Worm (Caenorhabditis elegans) whole organism, late embryonic: Measurements from ENCODE around the gene hlh-25.

ENCODE experiments used
- C08G9.2 ChIP-seq: sonication (generic microtip); optimal IDR thresholded peaks from 2 replicates; lab custom pipeline; 2016; ENCODE audit warnings: mild to moderate bottlenecking, missing genetic modification characterization, moderate library complexity, missing compliant biosample characterization
- T23F11.4 ChIP-seq: fragments of 200-800 bp; sonication (Bioruptor generic); optimal IDR thresholded peaks from 2 replicates; lab custom pipeline; 2018; ENCODE audit warnings: mild to moderate bottlenecking, missing genetic modification characterization, missing compliant biosample characterization
- ceh-14 ChIP-seq: sonication (generic microtip); optimal IDR thresholded peaks from 2 replicates; lab custom pipeline; 2016; ENCODE audit warnings: missing genotype, missing genetic modification characterization, missing compliant biosample characterization
- ceh-22 ChIP-seq: sonication (generic microtip); optimal IDR thresholded peaks from 2 replicates; lab custom pipeline; 2017; ENCODE audit warnings: missing biosample characterization, missing genetic modification characterization
- ceh-24 ChIP-seq: sonication (generic microtip); optimal IDR thresholded peaks from 2 replicates; lab custom pipeline; 2016; ENCODE audit warnings: mild to moderate bottlenecking, missing genetic modification characterization, missing compliant biosample characterization
- ceh-30 ChIP-seq: fragments of 150-350 bp; optimal IDR thresholded peaks from 2 replicates; lab custom pipeline; 2014; ENCODE audit warnings: missing biosample characterization, missing genetic modification characterization
- ceh-31 ChIP-seq: sonication (generic microtip); optimal IDR thresholded peaks from 2 replicates; lab custom pipeline; 2016; ENCODE audit warnings: missing genetic modification characterization, missing compliant biosample characterization
- ceh-34 ChIP-seq: sonication (generic microtip); optimal IDR thresholded peaks from 2 replicates; lab custom pipeline; 2016; ENCODE audit warnings: mild to moderate bottlenecking, missing genetic modification characterization, missing compliant biosample characterization
- ceh-48 ChIP-seq: sonication (generic microtip); optimal IDR thresholded peaks from 2 replicates; lab custom pipeline; 2016; ENCODE audit warnings: missing genetic modification characterization, inconsistent platforms, missing compliant biosample characterization
- ceh-6 ChIP-seq: fragments of 200-800 bp; sonication (Bioruptor generic); optimal IDR thresholded peaks from 2 replicates; lab custom pipeline; 2018; ENCODE audit warnings: mild to moderate bottlenecking, missing genetic modification characterization, missing compliant biosample characterization
- dmd-4 ChIP-seq: sonication (generic microtip); optimal IDR thresholded peaks from 2 replicates; lab custom pipeline; 2016; ENCODE audit warnings: borderline replicate concordance, missing genetic modification characterization, missing compliant biosample characterization
- elt-2 ChIP-seq: sonication (generic microtip); optimal IDR thresholded peaks from 2 replicates; lab custom pipeline; 2016; ENCODE audit warnings: missing genetic modification reagents, missing genetic modification characterization, missing compliant biosample characterization
- elt-4 ChIP-seq: sonication (generic microtip); optimal IDR thresholded peaks from 2 replicates; lab custom pipeline; 2016; ENCODE audit warnings: missing genetic modification characterization, missing compliant biosample characterization
- ets-4 ChIP-seq: sonication (generic microtip); optimal IDR thresholded peaks from 2 replicates; lab custom pipeline; 2016; ENCODE audit warnings: missing genetic modification characterization, missing compliant biosample characterization
- eyg-1 ChIP-seq: sonication (generic microtip); optimal IDR thresholded peaks from 2 replicates; lab custom pipeline; 2016; ENCODE audit warnings: missing genotype, missing genetic modification characterization, missing compliant biosample characterization
- fax-1 ChIP-seq: sonication (generic microtip); optimal IDR thresholded peaks from 2 replicates; lab custom pipeline; 2016; ENCODE audit warnings: missing genotype, missing genetic modification characterization, missing compliant biosample characterization
- fkh-10 ChIP-seq: fragments of 150-350 bp; optimal IDR thresholded peaks from 2 replicates; lab custom pipeline; 2014; ENCODE audit warnings: missing biosample characterization, missing genetic modification reagents, missing genetic modification characterization
- gmeb-2 ChIP-seq: sonication (generic microtip); optimal IDR thresholded peaks from 2 replicates; lab custom pipeline; 2016; ENCODE audit warnings: missing genetic modification characterization, inconsistent platforms, missing compliant biosample characterization
- hlh-13 ChIP-seq: fragments of 200-800 bp; sonication (Bioruptor generic); optimal IDR thresholded peaks from 2 replicates; lab custom pipeline; 2018; ENCODE audit warnings: mild to moderate bottlenecking, missing genetic modification characterization, missing compliant biosample characterization
- hlh-30 ChIP-seq: sonication (generic microtip); optimal IDR thresholded peaks from 2 replicates; lab custom pipeline; 2017; ENCODE audit warnings: antibody characterized with exemption, missing genetic modification characterization, missing compliant biosample characterization; ENCODE audit not compliant: insufficient read depth
- madf-2 ChIP-seq: sonication (generic microtip); optimal IDR thresholded peaks from 2 replicates; lab custom pipeline; 2017; ENCODE audit warnings: missing genetic modification characterization, missing compliant biosample characterization
- mec-3 ChIP-seq: sonication (generic microtip); optimal IDR thresholded peaks from 2 replicates; lab custom pipeline; 2016; ENCODE audit warnings: borderline replicate concordance, missing genetic modification characterization, missing compliant biosample characterization
- nfya-1 ChIP-seq: sonication (generic microtip); optimal IDR thresholded peaks from 2 replicates; lab custom pipeline; 2017; ENCODE audit warnings: missing genetic modification characterization, mild to moderate bottlenecking, missing compliant biosample characterization, antibody characterized with exemption, moderate library complexity
- odd-2 ChIP-seq: sonication (generic microtip); optimal IDR thresholded peaks from 2 replicates; lab custom pipeline; 2017; ENCODE audit warnings: antibody characterized with exemption, mild to moderate bottlenecking, missing genetic modification characterization, missing compliant biosample characterization
- pha-2 ChIP-seq: sonication (generic microtip); optimal IDR thresholded peaks from 2 replicates; lab custom pipeline; 2017; ENCODE audit warnings: mild to moderate bottlenecking, missing genetic modification characterization, missing compliant biosample characterization
- pqm-1 ChIP-seq: sonication (generic microtip); optimal IDR thresholded peaks from 2 replicates; lab custom pipeline; 2016; ENCODE audit warnings: missing genetic modification characterization, missing compliant biosample characterization
- pros-1 ChIP-seq: fragments of 150-350 bp; optimal IDR thresholded peaks from 2 replicates; lab custom pipeline; 2014; ENCODE audit warnings: missing biosample characterization, missing genetic modification reagents, missing genetic modification characterization
- ref-2 ChIP-seq: sonication (generic microtip); optimal IDR thresholded peaks from 2 replicates; lab custom pipeline; 2016; ENCODE audit warnings: missing genetic modification characterization, missing compliant biosample characterization
- rnt-1 ChIP-seq: sonication (generic microtip); optimal IDR thresholded peaks from 2 replicates; lab custom pipeline; 2016; ENCODE audit warnings: missing genetic modification characterization, missing compliant biosample characterization
- syd-9 ChIP-seq: sonication (generic microtip); optimal IDR thresholded peaks from 2 replicates; lab custom pipeline; 2016; ENCODE audit warnings: mild to moderate bottlenecking, missing genetic modification characterization, moderate library complexity, missing compliant biosample characterization
- tbx-2 ChIP-seq: sonication (generic microtip); optimal IDR thresholded peaks from 2 replicates; lab custom pipeline; 2016; ENCODE audit warnings: missing genetic modification characterization, missing compliant biosample characterization
- unc-3 ChIP-seq, 2 experiments: fragments of 200-800 bp in 1 of 2; sonication (Bioruptor generic) in 1 of 2; sonication (generic microtip) in 1 of 2; conservative IDR thresholded peaks in 1 of 2; optimal IDR thresholded peaks in 1 of 2; 2 replicates each; pipeline versions ENCODE4 v1.3.6 to Lab custom; 2016 to 2022; ENCODE audit warnings: missing compliant biosample characterization in 2 of 2, missing genetic modification characterization in 2 of 2, missing genetic modification reagents in 1 of 2
- unc-86 ChIP-seq: sonication (generic microtip); optimal IDR thresholded peaks from 2 replicates; lab custom pipeline; 2016; ENCODE audit warnings: missing genetic modification characterization, missing compliant biosample characterization
- zip-5 ChIP-seq: sonication (generic microtip); optimal IDR thresholded peaks from 2 replicates; lab custom pipeline; 2016; ENCODE audit warnings: missing genetic modification characterization, missing compliant biosample characterization

Gene hlh-25

DNA sequence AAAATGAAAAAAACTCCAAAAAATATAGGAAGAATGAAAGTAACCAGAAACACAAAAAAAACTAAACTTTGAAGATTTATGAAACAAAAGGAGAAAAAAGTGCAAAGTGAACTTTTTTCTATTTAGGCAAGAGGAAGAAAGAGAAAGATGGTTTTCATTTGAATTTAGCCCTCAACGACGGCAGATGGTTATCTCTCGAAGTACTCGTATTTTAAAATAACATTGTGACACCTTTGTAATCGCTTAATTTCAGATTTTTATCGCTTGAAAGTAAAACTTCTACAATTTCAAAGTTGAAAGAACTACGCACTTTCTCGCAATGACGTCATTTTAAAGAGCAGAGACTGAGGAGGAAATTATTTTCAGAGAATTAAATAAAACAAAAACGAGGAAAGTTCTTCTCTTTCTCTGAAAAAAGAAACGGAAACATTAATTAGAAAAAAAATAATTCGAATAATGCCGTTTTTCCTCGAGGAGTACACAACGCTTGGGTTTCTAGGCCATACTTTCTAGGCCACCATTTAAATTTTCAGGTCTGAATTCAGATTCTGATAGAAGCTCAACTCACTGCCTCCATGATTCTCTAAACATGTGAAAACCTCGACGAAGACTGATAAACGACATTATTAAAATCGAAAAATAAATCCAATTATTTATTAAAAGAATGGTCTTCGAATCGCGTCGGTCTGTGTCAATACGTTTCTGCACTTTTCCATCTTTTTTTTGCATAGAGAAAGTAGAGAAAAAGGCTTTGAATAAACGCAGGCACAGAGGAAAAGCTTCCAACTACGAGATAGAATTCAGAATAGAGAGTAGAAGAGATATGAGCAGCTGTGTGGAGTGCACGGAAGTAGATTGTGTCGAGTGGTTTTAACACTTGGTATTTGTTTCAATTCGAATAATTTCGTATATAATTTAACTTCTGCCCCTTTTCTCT lies 23.4 kb upstream of the hlh-25 start (continued):
- TF ChIP-seq ceh-34 (tag; lab: Kevin White, UChicago): no peak
- TF ChIP-seq elt-4 (tag; lab: Kevin White, UChicago): no peak
- no peak for TF ChIP-seq ceh-6 (GFP tag; lab: Kevin White, UChicago)
- no peak for TF ChIP-seq pha-2 (tag; lab: Kevin White, UChicago)
- no peak for TF ChIP-seq ceh-48 (tag; lab: Kevin White, UChicago)
- TF ChIP-seq madf-2 (tag; lab: Kevin White, UChicago): no peak
- TF ChIP-seq T23F11.4 (GFP tag; lab: Kevin White, UChicago): no peak
- TF ChIP-seq syd-9 (tag; lab: Kevin White, UChicago): no peak
- TF ChIP-seq unc-3 (GFP tag; conservative IDR thresholded peaks at IDR 0.05; lab: Robert Waterston, UW): no peak
- no peak for TF ChIP-seq unc-3 (tag; optimal IDR thresholded peaks at IDR 0.05; lab: Kevin White, UChicago)
- TF ChIP-seq fkh-10 (GFP tag; lab: Kevin White, UChicago): no peak
- no peak for TF ChIP-seq dmd-4 (tag; lab: Kevin White, UChicago)
- TF ChIP-seq nfya-1 (tag; lab: Kevin White, UChicago): no peak
- TF ChIP-seq ets-4: peak; percentile 44
- TF ChIP-seq ceh-22 (tag; lab: Kevin White, UChicago): no peak
- no peak for TF ChIP-seq hlh-30
- TF ChIP-seq mec-3 (tag; lab: Kevin White, UChicago): no peak
- TF ChIP-seq zip-5 (tag; lab: Kevin White, UChicago): no peak
- peak; percentile 65 for TF ChIP-seq ceh-31
- TF ChIP-seq C08G9.2 (tag; lab: Kevin White, UChicago): peak; percentile 13
- TF ChIP-seq rnt-1 (tag; lab: Kevin White, UChicago): no peak
- no peak for TF ChIP-seq ref-2
- TF ChIP-seq gmeb-2 (tag; lab: Kevin White, UChicago): no peak
- TF ChIP-seq hlh-13 (GFP tag; lab: Kevin White, UChicago): no peak
- TF ChIP-seq odd-2 (tag; lab: Kevin White, UChicago): no peak
- no peak for TF ChIP-seq pqm-1 (tag; lab: Kevin White, UChicago)
- no peak for TF ChIP-seq ceh-30
- TF ChIP-seq tbx-2 (tag; lab: Kevin White, UChicago): peak; percentile 33
- no peak for TF ChIP-seq fax-1 (tag; lab: Kevin White, UChicago)
- TF ChIP-seq unc-86 (tag; lab: Kevin White, UChicago): no peak
- peak; percentile 53 for TF ChIP-seq ceh-14
- TF ChIP-seq, all 69 proteins: peak for 7

DNA sequence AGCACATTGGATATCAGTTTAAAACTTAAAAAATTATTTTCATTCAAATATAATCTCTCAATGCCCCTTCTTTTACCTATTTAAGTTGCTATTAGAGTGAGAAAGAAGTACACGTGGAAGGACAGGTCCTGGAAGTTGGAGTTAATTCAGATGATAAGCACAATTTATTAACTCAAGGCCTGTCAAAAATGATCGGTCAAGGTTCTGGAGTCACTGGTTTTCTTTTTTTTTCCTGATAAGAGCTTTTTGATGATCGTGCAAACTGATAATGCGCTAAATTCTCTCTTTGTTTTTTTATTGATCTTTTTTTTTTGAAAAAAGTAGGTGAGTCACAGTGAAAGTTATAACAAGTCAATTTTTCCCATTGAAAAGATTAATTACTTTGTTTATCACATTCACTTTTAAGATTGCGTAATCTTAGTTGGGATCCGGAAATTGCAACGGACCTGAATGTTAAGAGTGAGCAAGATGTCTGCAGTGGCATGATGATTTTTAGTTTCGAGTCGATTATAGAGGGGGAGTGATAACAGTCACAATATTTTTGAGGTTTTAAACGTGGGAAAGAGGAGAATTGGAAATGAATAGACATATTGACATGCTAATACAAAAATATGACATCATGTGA lies 22.5 kb upstream of the hlh-25 start:
- TF ChIP-seq ceh-24 (tag; lab: Kevin White, UChicago) (no peak), ceh-30 (no peak), pros-1 (tag; lab: Kevin White, UChicago) (no peak), elt-2 (tag; lab: Kevin White, UChicago) (peak; percentile 81)
- TF ChIP-seq, all 69 proteins: peak for 1

DNA sequence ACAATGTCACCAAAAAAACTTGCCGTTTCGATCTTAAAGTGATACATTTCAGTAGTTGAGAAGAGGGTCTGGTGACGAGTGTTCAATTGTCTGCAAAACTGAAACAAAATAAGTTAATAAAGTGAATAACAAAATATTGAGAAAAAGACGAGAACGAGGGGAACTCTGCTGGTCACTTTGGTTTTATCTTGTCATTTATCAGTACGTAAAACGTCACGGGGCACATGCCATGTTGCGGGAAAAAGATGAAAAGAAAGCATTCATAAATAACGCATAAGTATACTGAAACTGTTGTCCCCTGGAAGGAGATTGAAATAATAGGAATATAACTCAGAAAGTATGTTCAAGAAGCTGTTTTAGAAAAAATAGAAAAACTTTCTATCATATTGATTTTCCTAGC lies 20.2 kb upstream of the hlh-25 start, which contains the start of gene sahd-1:
Gene sahd-1, minus strand, starts transcription at position 100 of the 400 bp plus-strand sequence.
- TF ChIP-seq elt-2 (tag; lab: Kevin White, UChicago) (peak; percentile 56), eyg-1 (no peak), ets-4 (no peak)
